Worm (Caenorhabditis elegans) whole organism, L3 larva: ENCODE results near the gene F52E4.5.

ENCODE experiments used
- R02D3.7 ChIP-seq: fragments of 150-350 bp; optimal IDR thresholded peaks from 2 replicates; lab custom pipeline; 2014; ENCODE audit warnings: missing biosample characterization, missing genetic modification characterization
- ZK546.5 ChIP-seq: sonication (generic microtip); optimal IDR thresholded peaks from 2 replicates; lab custom pipeline; 2017; ENCODE audit warnings: missing biosample characterization, missing genetic modification characterization
- aly-2 ChIP-seq: fragments of 150-350 bp; optimal IDR thresholded peaks from 2 replicates; lab custom pipeline; 2014; ENCODE audit warnings: missing biosample characterization, missing genetic modification characterization
- ama-1 ChIP-seq: fragments of 150-350 bp; optimal IDR thresholded peaks from 2 replicates; lab custom pipeline; 2018
- ceh-16 ChIP-seq: sonication (generic microtip); optimal IDR thresholded peaks from 2 replicates; lab custom pipeline; 2017; ENCODE audit warnings: missing biosample characterization, missing genetic modification characterization
- ceh-28 ChIP-seq: fragments of 150-350 bp; optimal IDR thresholded peaks from 2 replicates; lab custom pipeline; 2014; ENCODE audit warnings: missing biosample characterization, missing genetic modification reagents, missing genetic modification characterization
- ceh-82 ChIP-seq: fragments of 150-350 bp; optimal IDR thresholded peaks from 2 replicates; lab custom pipeline; 2014; ENCODE audit warnings: missing biosample characterization, missing genetic modification characterization
- ceh-9 ChIP-seq: sonication (generic microtip); optimal IDR thresholded peaks from 2 replicates; lab custom pipeline; 2018; ENCODE audit warnings: missing biosample characterization, missing genetic modification characterization
- egl-27 ChIP-seq: sonication (generic microtip); optimal IDR thresholded peaks from 4 replicates; lab custom pipeline; 2017; ENCODE audit warnings: missing biosample characterization, missing genetic modification reagents, missing genetic modification characterization
- egl-5 ChIP-seq: fragments of 150-350 bp; optimal IDR thresholded peaks from 2 replicates; lab custom pipeline; 2017; ENCODE audit warnings: missing biosample characterization, missing genetic modification reagents, missing genetic modification characterization, inconsistent platforms
- elt-1 ChIP-seq: fragments of 150-350 bp; optimal IDR thresholded peaks from 2 replicates; lab custom pipeline; 2014; ENCODE audit warnings: missing biosample characterization, missing genetic modification characterization
- elt-2 ChIP-seq: sonication (generic microtip); optimal IDR thresholded peaks from 2 replicates; lab custom pipeline; 2016; ENCODE audit warnings: missing genetic modification reagents, mild to moderate bottlenecking, missing genetic modification characterization, missing compliant biosample characterization
- eor-1 ChIP-seq, 2 experiments: fragments of 150-350 bp; optimal IDR thresholded peaks; 2 replicates each; lab custom pipeline; 2014 to 2018; ENCODE audit warnings: missing biosample characterization in 2 of 2, missing genetic modification characterization in 2 of 2
- fkh-10 ChIP-seq: sonication (generic microtip); optimal IDR thresholded peaks from 2 replicates; lab custom pipeline; 2017; ENCODE audit warnings: missing biosample characterization, missing genetic modification reagents, missing genetic modification characterization
- fkh-2 ChIP-seq: fragments of 150-350 bp; optimal IDR thresholded peaks from 2 replicates; lab custom pipeline; 2014; ENCODE audit warnings: missing biosample characterization, missing genetic modification reagents, missing genetic modification characterization
- hmg-11 ChIP-seq: sonication (generic microtip); optimal IDR thresholded peaks from 2 replicates; lab custom pipeline; 2016; ENCODE audit warnings: missing genetic modification characterization, missing compliant biosample characterization
- jun-1 ChIP-seq: fragments of 150-350 bp; optimal IDR thresholded peaks from 2 replicates; lab custom pipeline; 2014; ENCODE audit warnings: missing biosample characterization, missing genetic modification reagents, missing genetic modification characterization
- lin-15B ChIP-seq: fragments of 150-350 bp; optimal IDR thresholded peaks from 2 replicates; lab custom pipeline; 2014; ENCODE audit warnings: missing biosample characterization, missing genetic modification characterization
- lin-39 ChIP-seq: fragments of 150-350 bp; optimal IDR thresholded peaks from 2 replicates; lab custom pipeline; 2018; ENCODE audit warnings: missing biosample characterization, missing genetic modification reagents, missing genetic modification characterization
- lsy-12 ChIP-seq: sonication (generic microtip); optimal IDR thresholded peaks from 2 replicates; lab custom pipeline; 2016; ENCODE audit warnings: mild to moderate bottlenecking, missing genetic modification characterization, missing compliant biosample characterization
- mdl-1 ChIP-seq: fragments of 150-350 bp; optimal IDR thresholded peaks from 2 replicates; lab custom pipeline; 2014; ENCODE audit warnings: missing biosample characterization, missing genetic modification characterization
- mml-1 ChIP-seq: fragments of 150-350 bp; sonication (generic microtip); optimal IDR thresholded peaks from 3 replicates; lab custom pipeline; 2014; ENCODE audit warnings: missing biosample characterization, missing genetic modification characterization
- nhr-11 ChIP-seq: fragments of 150-350 bp; optimal IDR thresholded peaks from 2 replicates; lab custom pipeline; 2014; ENCODE audit warnings: missing biosample characterization, missing genetic modification characterization
- nhr-12 ChIP-seq: fragments of 150-350 bp; optimal IDR thresholded peaks from 2 replicates; lab custom pipeline; 2014; ENCODE audit warnings: missing biosample characterization, missing genetic modification characterization
- nhr-237 ChIP-seq: fragments of 150-350 bp; optimal IDR thresholded peaks from 2 replicates; lab custom pipeline; 2014; ENCODE audit warnings: missing biosample characterization, missing genetic modification characterization
- nhr-25 ChIP-seq: sonication (generic microtip); optimal IDR thresholded peaks from 2 replicates; lab custom pipeline; 2017; ENCODE audit warnings: missing biosample characterization, missing genetic modification characterization
- nhr-43 ChIP-seq: sonication (generic microtip); optimal IDR thresholded peaks from 2 replicates; lab custom pipeline; 2016; ENCODE audit warnings: mild to moderate bottlenecking, missing genetic modification characterization, missing compliant biosample characterization; ENCODE audit not compliant: poor library complexity, severe bottlenecking
- nhr-67 ChIP-seq: fragments of 150-350 bp; optimal IDR thresholded peaks from 2 replicates; lab custom pipeline; 2014; ENCODE audit warnings: missing biosample characterization, missing genetic modification characterization
- nhr-76 ChIP-seq: fragments of 150-350 bp; sonication (generic microtip); optimal IDR thresholded peaks from 5 replicates; lab custom pipeline; 2014; ENCODE audit warnings: missing biosample characterization, missing genetic modification characterization
- nhr-77 ChIP-seq: fragments of 150-350 bp; optimal IDR thresholded peaks from 2 replicates; lab custom pipeline; 2014; ENCODE audit warnings: missing biosample characterization, missing genetic modification characterization
- pha-4 ChIP-seq: fragments of 150-350 bp; optimal IDR thresholded peaks from 2 replicates; lab custom pipeline; 2014; ENCODE audit warnings: missing biosample characterization, missing genetic modification reagents, missing genetic modification characterization
- pqm-1 ChIP-seq: fragments of 150-350 bp; optimal IDR thresholded peaks from 2 replicates; lab custom pipeline; 2017; ENCODE audit warnings: missing biosample characterization, missing genetic modification characterization, inconsistent platforms
- sea-2 ChIP-seq: fragments of 150-350 bp; sonication (generic microtip); optimal IDR thresholded peaks from 4 replicates; lab custom pipeline; 2014; ENCODE audit warnings: missing biosample characterization, missing genetic modification reagents, missing genetic modification characterization
- snpc-4 ChIP-seq: fragments of 150-350 bp; optimal IDR thresholded peaks from 2 replicates; lab custom pipeline; 2014; ENCODE audit warnings: missing biosample characterization, missing genetic modification characterization
- unc-39 ChIP-seq: sonication (generic microtip); optimal IDR thresholded peaks from 4 replicates; lab custom pipeline; 2017; ENCODE audit warnings: missing biosample characterization, missing genetic modification characterization
- ztf-11 ChIP-seq: fragments of 150-350 bp; optimal IDR thresholded peaks from 2 replicates; lab custom pipeline; 2014; ENCODE audit warnings: missing biosample characterization, missing genetic modification characterization
- ztf-4 ChIP-seq: fragments of 150-350 bp; optimal IDR thresholded peaks from 2 replicates; lab custom pipeline; 2014; ENCODE audit warnings: missing biosample characterization, missing genetic modification characterization

F52E4.5 gene

DNA sequence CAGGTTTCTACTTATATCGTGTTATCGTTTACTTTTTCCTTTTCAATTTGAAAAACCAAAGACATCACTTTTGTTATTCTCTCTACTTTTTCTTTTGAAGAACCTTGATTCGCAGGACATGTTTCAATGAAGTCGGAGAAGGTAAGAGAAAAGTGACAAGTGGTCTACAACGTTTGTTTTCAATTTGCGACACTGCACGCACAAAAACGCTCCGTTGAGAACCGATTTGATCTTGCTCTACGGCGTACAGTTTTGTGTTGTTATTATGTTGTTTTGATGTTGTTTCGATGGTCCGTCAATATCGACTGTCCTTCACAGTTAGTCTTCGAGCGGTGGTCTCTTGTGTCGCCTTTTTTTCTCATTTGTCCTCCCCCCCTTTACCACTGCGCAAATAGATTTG is 2.3 kb upstream of the F52E4.5 start, which contains the start of gene pccb-1:
Gene pccb-1 (plus strand): TSS at position 127 of the 400 bp plus-strand sequence.
- no peak for TF ChIP-seq lsy-12
- no peak for TF ChIP-seq ceh-9
- TF ChIP-seq snpc-4 (tag; lab: Kevin White, UChicago), result no peak
- no peak for TF ChIP-seq nhr-43
- no peak for TF ChIP-seq mdl-1 (tag; lab: Kevin White, UChicago)
- TF ChIP-seq ztf-4 (tag; lab: Kevin White, UChicago), result no peak
- TF ChIP-seq nhr-12 (tag; lab: Kevin White, UChicago), result no peak
- no peak for TF ChIP-seq elt-2 (tag; lab: Kevin White, UChicago)
- TF ChIP-seq nhr-11 (tag; lab: Kevin White, UChicago), result no peak
- TF ChIP-seq ceh-16 (tag; lab: Kevin White, UChicago), result no peak
- TF ChIP-seq ama-1 (lab: Kevin White, UChicago), result no peak
- TF ChIP-seq pha-4 (tag; lab: Kevin White, UChicago), result no peak
- no peak for TF ChIP-seq nhr-237
- TF ChIP-seq mml-1 (tag; lab: Kevin White, UChicago), result no peak
- TF ChIP-seq, all 47 proteins: peak for 0

DNA sequence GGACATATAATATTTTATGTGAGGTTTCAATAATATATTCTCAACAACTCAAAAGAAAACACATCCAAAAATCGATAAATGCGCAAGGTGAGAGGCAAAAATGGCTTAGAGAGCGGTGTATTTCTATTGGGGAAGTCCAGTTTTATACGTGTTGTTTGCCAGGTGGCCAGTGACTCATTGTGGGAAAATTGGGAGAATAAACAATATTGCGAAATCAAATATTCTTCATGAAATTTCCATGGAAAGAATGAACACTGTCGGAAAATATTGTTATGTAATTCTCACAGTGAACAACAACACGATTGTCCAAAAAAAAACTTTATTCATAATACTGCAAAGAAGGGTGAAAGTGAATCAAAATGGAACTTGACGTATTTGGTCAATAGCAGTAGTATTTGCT is 502 bp upstream of the F52E4.5 start:
- TF ChIP-seq pha-4 (tag; lab: Kevin White, UChicago), result peak; percentile 27
- no peak for TF ChIP-seq aly-2 (tag; lab: Kevin White, UChicago)
- no peak for TF ChIP-seq ztf-11 (tag; lab: Kevin White, UChicago)
- no peak for TF ChIP-seq fkh-2
- TF ChIP-seq ceh-28 (tag; lab: Kevin White, UChicago), result peak; percentile 35
- TF ChIP-seq fkh-10 (GFP tag; lab: Kevin White, UChicago), result no peak
- TF ChIP-seq unc-39 (tag; lab: Kevin White, UChicago), result no peak
- TF ChIP-seq lin-15B (tag; lab: Kevin White, UChicago), result no peak
- TF ChIP-seq ceh-16 (tag; lab: Kevin White, UChicago), result no peak
- TF ChIP-seq ztf-4 (tag; lab: Kevin White, UChicago), result no peak
- no peak for TF ChIP-seq ZK546.5
- no peak for TF ChIP-seq nhr-25

DNA sequence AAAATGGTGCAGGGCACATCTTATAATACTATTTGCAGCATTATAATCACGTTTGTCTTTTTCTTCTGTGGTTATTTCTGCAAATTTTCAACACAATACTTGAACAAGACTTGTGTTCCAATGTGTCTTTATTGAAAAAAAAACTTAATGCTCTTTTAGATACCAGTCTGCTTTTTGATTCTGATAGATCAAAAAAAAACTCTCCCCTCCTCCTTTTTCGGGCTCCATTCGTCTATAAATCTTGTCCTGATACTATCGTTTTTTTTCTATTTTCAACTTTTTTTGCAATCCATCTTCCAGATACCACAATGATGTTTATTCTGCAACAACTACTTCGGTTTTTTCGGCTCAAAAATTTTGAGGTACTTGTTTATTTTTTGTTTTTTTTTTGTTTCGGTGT is 6.3 kb downstream of the F52E4.5 start, which contains the start of gene twk-16:
Gene twk-16 (plus strand): TSS at position 301 of the 400 bp plus-strand sequence.
- TF ChIP-seq nhr-77 (no peak), eor-1 (tag; optimal IDR thresholded peaks at IDR 0.05; lab: Kevin White, UChicago) (no peak), ceh-82 (tag; lab: Kevin White, UChicago) (no peak)

DNA sequence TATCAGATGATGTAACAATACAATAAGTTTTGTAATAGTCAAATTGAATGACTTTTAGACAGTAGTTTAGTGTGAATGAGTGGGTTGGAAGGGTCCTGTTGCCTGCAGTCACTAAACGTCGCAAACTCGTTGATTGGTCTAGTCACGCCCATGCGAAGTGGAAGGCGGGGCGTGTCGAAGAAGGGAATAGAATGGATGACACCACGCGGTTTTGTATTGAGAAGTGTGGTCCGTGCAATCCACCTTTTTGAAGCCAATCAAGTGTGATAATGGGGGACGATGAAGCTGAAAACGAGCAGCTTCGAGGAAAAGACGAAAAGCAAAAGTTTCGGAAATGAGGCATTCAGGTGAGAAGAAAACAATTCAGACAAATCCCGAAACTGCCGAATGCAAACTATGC is 16.8 kb downstream of the F52E4.5 start, which contains the start of gene ceh-31:
Gene ceh-31 (minus strand): TSS at position 101 of the 400 bp plus-strand sequence.
- TF ChIP-seq eor-1 (tag; optimal IDR thresholded peaks at IDR 0.05; lab: Kevin White, UChicago), result no peak
- TF ChIP-seq nhr-237, result no peak
- no peak for TF ChIP-seq mdl-1 (tag; lab: Kevin White, UChicago)
- no peak for TF ChIP-seq pqm-1 (tag; lab: Kevin White, UChicago)
- no peak for TF ChIP-seq jun-1 (tag; lab: Kevin White, UChicago)
- no peak for TF ChIP-seq nhr-77
- no peak for TF ChIP-seq ceh-28 (tag; lab: Kevin White, UChicago)
- TF ChIP-seq ceh-82 (tag; lab: Kevin White, UChicago), result no peak
- no peak for TF ChIP-seq egl-5
- TF ChIP-seq egl-27 (tag; lab: Kevin White, UChicago), result no peak

DNA sequence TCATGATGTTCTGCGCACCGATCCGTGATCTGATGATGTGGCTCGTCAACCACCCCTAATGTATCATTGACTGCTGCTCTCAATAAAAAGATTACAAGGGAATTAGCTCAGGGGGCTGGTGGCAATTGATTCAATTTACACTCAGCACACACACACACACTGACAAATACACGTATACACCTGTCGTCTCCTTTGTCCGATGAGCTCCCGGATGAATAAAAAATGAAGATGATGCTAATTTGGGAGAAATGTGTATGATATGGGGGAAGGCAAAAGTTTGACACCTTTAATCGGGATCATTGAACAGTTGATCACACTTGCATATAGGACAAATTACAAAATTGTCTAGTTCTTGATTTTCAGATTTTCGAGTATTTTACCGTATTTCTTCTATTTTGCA is 20.1 kb downstream of the F52E4.5 start:
- TF ChIP-seq lin-39 (tag; lab: Kevin White, UChicago) (no peak), hmg-11 (tag; lab: Kevin White, UChicago) (no peak), nhr-25 (no peak), nhr-76 (tag; lab: Kevin White, UChicago) (no peak), elt-1 (no peak), nhr-237 (no peak), sea-2 (GFP tag; lab: Kevin White, UChicago) (no peak), pha-4 (tag; lab: Kevin White, UChicago) (no peak), nhr-67 (tag; lab: Kevin White, UChicago) (no peak), ceh-16 (tag; lab: Kevin White, UChicago) (no peak), ztf-11 (tag; lab: Kevin White, UChicago) (no peak), aly-2 (tag; lab: Kevin White, UChicago) (no peak), fkh-10 (GFP tag; lab: Kevin White, UChicago) (no peak), nhr-11 (tag; lab: Kevin White, UChicago) (no peak), ceh-9 (no peak), lsy-12 (no peak), R02D3.7 (tag; lab: Kevin White, UChicago) (no peak), mml-1 (tag; lab: Kevin White, UChicago) (no peak)
